Fruit fly (Drosophila melanogaster) whole organism, embryonic: ENCODE results near the gene CG6685.

ENCODE experiments used
- Blimp-1 ChIP-seq: fragments of 200-800 bp; sonication (Bioruptor generic); optimal IDR thresholded peaks from 3 replicates; lab custom pipeline; 2018; ENCODE audit warnings: missing biosample characterization, missing genetic modification characterization, mild to moderate bottlenecking, moderate library complexity, missing genetic modification reagents
- CG10565 ChIP-seq: fragments of 200-800 bp; sonication (Bioruptor generic); optimal IDR thresholded peaks from 3 replicates; lab custom pipeline; 2016; ENCODE audit warnings: missing biosample characterization, mild to moderate bottlenecking, missing genetic modification characterization
- CG12155 ChIP-seq: fragments of 200-800 bp; sonication (Bioruptor generic); optimal IDR thresholded peaks from 3 replicates; lab custom pipeline; 2016; ENCODE audit warnings: missing biosample characterization, missing genetic modification characterization
- CG1792 ChIP-seq: fragments of 200-800 bp; sonication (Bioruptor generic); optimal IDR thresholded peaks from 2 replicates; lab custom pipeline; 2016; ENCODE audit warnings: missing biosample characterization, missing genetic modification characterization
- Elba2 ChIP-seq: fragments of 200-800 bp; sonication (Bioruptor generic); optimal IDR thresholded peaks from 3 replicates; lab custom pipeline; 2016; ENCODE audit warnings: missing biosample characterization, missing genetic modification characterization
- GATAe ChIP-seq: fragments of 200-800 bp; sonication (Bioruptor generic); conservative IDR thresholded peaks from 2 replicates; pipeline ENCODE4 v1.3.6; 2022; ENCODE audit warnings: missing biosample characterization, missing genetic modification characterization
- Gsc ChIP-seq: fragments of 200-800 bp; sonication (Bioruptor generic); IDR thresholded peaks from 2 replicates; pipeline ENCODE4 v1.3.6; 2022; ENCODE audit warnings: missing biosample characterization, missing genetic modification characterization
- Nf-YB ChIP-seq: fragments of 200-800 bp; sonication (Bioruptor generic); optimal IDR thresholded peaks from 3 replicates; lab custom pipeline; 2019; ENCODE audit warnings: missing biosample characterization, mild to moderate bottlenecking, missing genetic modification characterization, moderate library complexity
- disco-r ChIP-seq: fragments of 200-800 bp; sonication (Bioruptor generic); optimal IDR thresholded peaks from 2 replicates; lab custom pipeline; 2016; ENCODE audit warnings: missing biosample characterization, missing genetic modification characterization
- ro ChIP-seq: fragments of 200-800 bp; sonication (Bioruptor generic); IDR thresholded peaks from 2 replicates; pipeline ENCODE4 v1.3.6; 2022; ENCODE audit warnings: missing biosample characterization, missing genetic modification characterization
- salm ChIP-seq: fragments of 200-800 bp; sonication (Bioruptor generic); optimal IDR thresholded peaks from 2 replicates; lab custom pipeline; 2018; ENCODE audit warnings: missing biosample characterization, mild to moderate bottlenecking, missing genetic modification characterization
- sr ChIP-seq: fragments of 200-800 bp; sonication (Bioruptor generic); IDR thresholded peaks from 3 replicates; pipeline ENCODE4 v1.3.6; 2022; ENCODE audit warnings: missing biosample characterization, missing genetic modification characterization
- tup ChIP-seq: fragments of 200-800 bp; sonication (Bioruptor generic); optimal IDR thresholded peaks from 2 replicates; lab custom pipeline; 2016; ENCODE audit warnings: missing biosample characterization, mild to moderate bottlenecking, missing genetic modification characterization, moderate library complexity

dm6 chr3L:9927169-9927568 is 40.9 kb downstream of the CG6685 start:
- TF ChIP-seq CG10565 (GFP tag; lab: Kevin White, UChicago) (no peak), Gsc (GFP tag; lab: Robert Waterston, UW) (no peak), tup (GFP tag; lab: Kevin White, UChicago) (no peak), Blimp-1 (GFP tag; lab: Kevin White, UChicago) (no peak), disco-r (no peak), Nf-YB (GFP tag; lab: Kevin White, UChicago) (no peak), ro (GFP tag; lab: Robert Waterston, UW) (no peak), salm (tag; lab: Kevin White, UChicago) (no peak), GATAe (GFP tag; lab: Robert Waterston, UW) (no peak), sr (GFP tag; lab: Robert Waterston, UW) (no peak), Elba2 (GFP tag; lab: Kevin White, UChicago) (no peak), CG1792 (no peak), CG12155 (GFP tag; lab: Kevin White, UChicago) (no peak)
